Worm (Caenorhabditis elegans): Measurements from ENCODE around the gene Y39A1A.16.

ce11 chrIII:10721056-10721455 lies 42.0 kb downstream of the Y39A1A.16 start:
- no peak for TF ChIP-seq ceh-82 (tag; optimal IDR thresholded peaks at IDR 0.05)
- TF ChIP-seq nhr-77 (tag; optimal IDR thresholded peaks at IDR 0.05) = no peak
- TF ChIP-seq ama-1 (optimal IDR thresholded peaks at IDR 0.05) = no peak
- TF ChIP-seq mdl-1 (tag; optimal IDR thresholded peaks at IDR 0.05) = no peak
- no peak for TF ChIP-seq ztf-11 (tag; optimal IDR thresholded peaks at IDR 0.05)
- TF ChIP-seq unc-62 (GFP tag; optimal IDR thresholded peaks at IDR 0.05) = no peak
- TF ChIP-seq lin-39 (tag; optimal IDR thresholded peaks at IDR 0.05) = no peak
- TF ChIP-seq nhr-237 (tag; optimal IDR thresholded peaks at IDR 0.05) = no peak
- no peak for TF ChIP-seq ceh-16 (tag; optimal IDR thresholded peaks at IDR 0.05)
- TF ChIP-seq elt-3 (tag; optimal IDR thresholded peaks at IDR 0.05) = no peak
- no peak for TF ChIP-seq unc-39 (tag; optimal IDR thresholded peaks at IDR 0.05)
